Worm (Caenorhabditis elegans) whole organism, L3 larva: ENCODE results near the gene F22B5.4.

ENCODE experiments used
- R02D3.7 ChIP-seq: fragments of 150-350 bp; optimal IDR thresholded peaks from 2 replicates; lab custom pipeline; 2014; ENCODE audit warnings: missing biosample characterization, missing genetic modification characterization
- ZK546.5 ChIP-seq: sonication (generic microtip); optimal IDR thresholded peaks from 2 replicates; lab custom pipeline; 2017; ENCODE audit warnings: missing biosample characterization, missing genetic modification characterization
- aly-2 ChIP-seq: fragments of 150-350 bp; optimal IDR thresholded peaks from 2 replicates; lab custom pipeline; 2014; ENCODE audit warnings: missing biosample characterization, missing genetic modification characterization
- ama-1 ChIP-seq: fragments of 150-350 bp; optimal IDR thresholded peaks from 2 replicates; lab custom pipeline; 2018
- ceh-16 ChIP-seq: sonication (generic microtip); optimal IDR thresholded peaks from 2 replicates; lab custom pipeline; 2017; ENCODE audit warnings: missing biosample characterization, missing genetic modification characterization
- ceh-28 ChIP-seq: fragments of 150-350 bp; optimal IDR thresholded peaks from 2 replicates; lab custom pipeline; 2014; ENCODE audit warnings: missing biosample characterization, missing genetic modification reagents, missing genetic modification characterization
- egl-5 ChIP-seq: fragments of 150-350 bp; optimal IDR thresholded peaks from 2 replicates; lab custom pipeline; 2017; ENCODE audit warnings: missing biosample characterization, missing genetic modification reagents, missing genetic modification characterization, inconsistent platforms
- elt-1 ChIP-seq: fragments of 150-350 bp; optimal IDR thresholded peaks from 2 replicates; lab custom pipeline; 2014; ENCODE audit warnings: missing biosample characterization, missing genetic modification characterization
- elt-2 ChIP-seq: sonication (generic microtip); optimal IDR thresholded peaks from 2 replicates; lab custom pipeline; 2016; ENCODE audit warnings: missing genetic modification reagents, mild to moderate bottlenecking, missing genetic modification characterization, missing compliant biosample characterization
- elt-3 ChIP-seq, 3 experiments: fragments of 150-350 bp in 1 of 3; sonication (generic microtip) in 2 of 3; optimal IDR thresholded peaks; 2 replicates in 2 of 3; 4 replicates in 1 of 3; lab custom pipeline; 2014 to 2017; ENCODE audit warnings: missing biosample characterization in 3 of 3, missing genetic modification characterization in 3 of 3
- eor-1 ChIP-seq, 2 experiments: fragments of 150-350 bp; optimal IDR thresholded peaks; 2 replicates each; lab custom pipeline; 2014 to 2018; ENCODE audit warnings: missing biosample characterization in 2 of 2, missing genetic modification characterization in 2 of 2
- fkh-10 ChIP-seq: sonication (generic microtip); optimal IDR thresholded peaks from 2 replicates; lab custom pipeline; 2017; ENCODE audit warnings: missing biosample characterization, missing genetic modification reagents, missing genetic modification characterization
- fkh-2 ChIP-seq: fragments of 150-350 bp; optimal IDR thresholded peaks from 2 replicates; lab custom pipeline; 2014; ENCODE audit warnings: missing biosample characterization, missing genetic modification reagents, missing genetic modification characterization
- fos-1 ChIP-seq: fragments of 150-350 bp; optimal IDR thresholded peaks from 2 replicates; lab custom pipeline; 2014; ENCODE audit warnings: missing biosample characterization, missing genetic modification characterization
- hmg-11 ChIP-seq: sonication (generic microtip); optimal IDR thresholded peaks from 2 replicates; lab custom pipeline; 2016; ENCODE audit warnings: missing genetic modification characterization, missing compliant biosample characterization
- jun-1 ChIP-seq: fragments of 150-350 bp; optimal IDR thresholded peaks from 2 replicates; lab custom pipeline; 2014; ENCODE audit warnings: missing biosample characterization, missing genetic modification reagents, missing genetic modification characterization
- lin-39 ChIP-seq: fragments of 150-350 bp; optimal IDR thresholded peaks from 2 replicates; lab custom pipeline; 2018; ENCODE audit warnings: missing biosample characterization, missing genetic modification reagents, missing genetic modification characterization
- lsy-12 ChIP-seq: sonication (generic microtip); optimal IDR thresholded peaks from 2 replicates; lab custom pipeline; 2016; ENCODE audit warnings: mild to moderate bottlenecking, missing genetic modification characterization, missing compliant biosample characterization
- mdl-1 ChIP-seq: fragments of 150-350 bp; optimal IDR thresholded peaks from 2 replicates; lab custom pipeline; 2014; ENCODE audit warnings: missing biosample characterization, missing genetic modification characterization
- mml-1 ChIP-seq: fragments of 150-350 bp; sonication (generic microtip); optimal IDR thresholded peaks from 3 replicates; lab custom pipeline; 2014; ENCODE audit warnings: missing biosample characterization, missing genetic modification characterization
- nfya-1 ChIP-seq: sonication (generic microtip); optimal IDR thresholded peaks from 2 replicates; lab custom pipeline; 2017; ENCODE audit warnings: missing genetic modification characterization, mild to moderate bottlenecking, missing compliant biosample characterization, antibody characterized with exemption, moderate library complexity; ENCODE audit not compliant: insufficient read depth
- nhr-12 ChIP-seq: fragments of 150-350 bp; optimal IDR thresholded peaks from 2 replicates; lab custom pipeline; 2014; ENCODE audit warnings: missing biosample characterization, missing genetic modification characterization
- nhr-23 ChIP-seq: fragments of 150-350 bp; optimal IDR thresholded peaks from 2 replicates; lab custom pipeline; 2014; ENCODE audit warnings: missing biosample characterization, missing genetic modification reagents, missing genetic modification characterization
- nhr-25 ChIP-seq: sonication (generic microtip); optimal IDR thresholded peaks from 2 replicates; lab custom pipeline; 2017; ENCODE audit warnings: missing biosample characterization, missing genetic modification characterization
- nhr-28 ChIP-seq: fragments of 150-350 bp; optimal IDR thresholded peaks from 2 replicates; lab custom pipeline; 2014; ENCODE audit warnings: missing biosample characterization, missing genetic modification characterization
- nhr-43 ChIP-seq: sonication (generic microtip); optimal IDR thresholded peaks from 2 replicates; lab custom pipeline; 2016; ENCODE audit warnings: mild to moderate bottlenecking, missing genetic modification characterization, missing compliant biosample characterization; ENCODE audit not compliant: poor library complexity, severe bottlenecking
- nhr-67 ChIP-seq: fragments of 150-350 bp; optimal IDR thresholded peaks from 2 replicates; lab custom pipeline; 2014; ENCODE audit warnings: missing biosample characterization, missing genetic modification characterization
- nhr-76 ChIP-seq: fragments of 150-350 bp; sonication (generic microtip); optimal IDR thresholded peaks from 5 replicates; lab custom pipeline; 2014; ENCODE audit warnings: missing biosample characterization, missing genetic modification characterization
- nhr-77 ChIP-seq: fragments of 150-350 bp; optimal IDR thresholded peaks from 2 replicates; lab custom pipeline; 2014; ENCODE audit warnings: missing biosample characterization, missing genetic modification characterization
- pha-4 ChIP-seq: fragments of 150-350 bp; optimal IDR thresholded peaks from 2 replicates; lab custom pipeline; 2014; ENCODE audit warnings: missing biosample characterization, missing genetic modification reagents, missing genetic modification characterization
- pqm-1 ChIP-seq: fragments of 150-350 bp; optimal IDR thresholded peaks from 2 replicates; lab custom pipeline; 2017; ENCODE audit warnings: missing biosample characterization, missing genetic modification characterization, inconsistent platforms
- skn-1 ChIP-seq: fragments of 150-350 bp; optimal IDR thresholded peaks from 2 replicates; lab custom pipeline; 2014; ENCODE audit warnings: missing biosample characterization, missing genetic modification characterization
- tbx-2 ChIP-seq: sonication (generic microtip); optimal IDR thresholded peaks from 2 replicates; lab custom pipeline; 2016; ENCODE audit warnings: mild to moderate bottlenecking, missing genetic modification characterization, missing compliant biosample characterization
- unc-39 ChIP-seq: sonication (generic microtip); optimal IDR thresholded peaks from 4 replicates; lab custom pipeline; 2017; ENCODE audit warnings: missing biosample characterization, missing genetic modification characterization
- zag-1 ChIP-seq: fragments of 150-350 bp; optimal IDR thresholded peaks from 2 replicates; lab custom pipeline; 2014; ENCODE audit warnings: missing biosample characterization, missing genetic modification characterization
- ztf-11 ChIP-seq: fragments of 150-350 bp; optimal IDR thresholded peaks from 2 replicates; lab custom pipeline; 2014; ENCODE audit warnings: missing biosample characterization, missing genetic modification characterization

F22B5.4 gene

DNA sequence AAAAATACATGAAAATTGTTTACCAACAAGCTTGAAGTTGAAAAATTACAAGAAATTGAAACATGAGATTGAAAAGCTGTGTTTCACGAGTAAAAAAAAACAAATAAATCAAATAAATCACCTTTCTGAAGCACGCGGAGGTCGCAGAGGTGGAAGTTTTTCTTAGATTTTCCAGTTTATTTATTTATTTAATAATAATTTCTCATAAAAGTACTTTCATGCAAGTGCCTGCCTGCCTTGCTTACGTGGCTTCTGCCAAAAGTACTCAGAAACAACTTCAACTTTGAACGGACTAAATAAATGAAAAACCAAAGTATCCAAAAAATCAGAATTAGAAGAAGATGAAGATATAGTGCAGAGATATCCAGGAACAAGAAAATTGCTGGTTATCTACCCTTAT is 17.6 kb upstream of the F22B5.4 start, which contains the start of gene acp-2:
acp-2 (minus strand) TSS at position 101 of the 400 bp plus-strand sequence.
- TF ChIP-seq nhr-76 (tag; lab: Kevin White, UChicago) (no peak), nfya-1 (tag; lab: Kevin White, UChicago) (no peak), ztf-11 (no peak), unc-39 (tag; lab: Kevin White, UChicago) (no peak), ZK546.5 (tag; lab: Kevin White, UChicago) (no peak), nhr-23 (no peak), nhr-28 (tag; lab: Kevin White, UChicago) (no peak)

DNA sequence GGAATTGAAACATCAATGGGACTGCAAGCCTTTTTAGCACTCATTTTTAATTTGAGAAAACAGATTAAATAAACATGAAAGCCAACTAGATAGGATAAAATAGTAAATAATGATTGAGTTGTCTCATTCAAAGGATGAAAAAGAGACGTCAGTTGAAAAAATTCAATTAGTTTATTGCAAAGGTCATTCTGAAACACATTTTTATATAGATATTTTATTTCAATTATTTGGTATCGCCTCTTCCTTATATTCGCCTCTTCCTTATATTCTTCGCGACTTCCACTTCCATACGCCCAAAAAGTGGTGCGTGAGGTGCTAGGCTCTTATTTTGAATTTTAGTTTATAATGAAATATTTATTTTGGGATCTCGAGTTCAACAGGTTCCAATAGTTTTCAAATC is 14.5 kb upstream of the F22B5.4 start, which contains the start of gene acp-4:
acp-4 (minus strand) TSS at position 101 of the 400 bp plus-strand sequence.
- TF ChIP-seq fkh-10 (GFP tag; lab: Kevin White, UChicago) (no peak), ZK546.5 (tag; lab: Kevin White, UChicago) (no peak), fos-1 (tag; lab: Kevin White, UChicago) (no peak)

DNA sequence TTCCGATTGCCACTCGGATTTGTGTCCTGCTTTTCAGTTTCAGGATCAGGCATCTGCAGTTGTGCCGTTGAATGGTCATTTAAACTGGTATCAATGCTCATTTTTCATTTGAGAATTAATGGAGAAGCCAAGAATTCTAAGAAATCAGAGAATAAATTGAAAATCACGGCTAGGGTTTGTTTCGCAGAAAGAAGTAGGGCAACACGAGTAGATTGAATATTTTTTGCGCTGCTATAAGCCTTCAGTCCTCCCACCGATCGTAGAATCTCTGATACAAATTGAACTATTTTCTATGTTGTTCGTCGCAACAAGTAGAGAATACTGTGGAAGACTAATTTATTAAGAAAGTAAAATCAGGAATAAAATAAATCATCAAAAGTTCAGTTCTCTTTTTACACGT is 12.5 kb upstream of the F22B5.4 start, which contains the start of gene acp-3:
acp-3 (minus strand) TSS at position 101 of the 400 bp plus-strand sequence.
- TF ChIP-seq pha-4 (tag; lab: Kevin White, UChicago), result no peak
- TF ChIP-seq mml-1 (tag; lab: Kevin White, UChicago), result no peak
- TF ChIP-seq pqm-1 (tag; lab: Kevin White, UChicago), result no peak
- TF ChIP-seq egl-5 (tag; lab: Kevin White, UChicago), result no peak
- TF ChIP-seq nhr-12 (tag; lab: Kevin White, UChicago), result no peak
- no peak for TF ChIP-seq elt-2 (tag; lab: Kevin White, UChicago)
- no peak for TF ChIP-seq hmg-11 (tag; lab: Kevin White, UChicago)
- TF ChIP-seq jun-1 (tag; lab: Kevin White, UChicago), result no peak
- no peak for TF ChIP-seq nhr-77
- TF ChIP-seq zag-1, result no peak
- TF ChIP-seq ZK546.5 (tag; lab: Kevin White, UChicago), result no peak
- no peak for TF ChIP-seq skn-1 (tag; lab: Kevin White, UChicago)

DNA sequence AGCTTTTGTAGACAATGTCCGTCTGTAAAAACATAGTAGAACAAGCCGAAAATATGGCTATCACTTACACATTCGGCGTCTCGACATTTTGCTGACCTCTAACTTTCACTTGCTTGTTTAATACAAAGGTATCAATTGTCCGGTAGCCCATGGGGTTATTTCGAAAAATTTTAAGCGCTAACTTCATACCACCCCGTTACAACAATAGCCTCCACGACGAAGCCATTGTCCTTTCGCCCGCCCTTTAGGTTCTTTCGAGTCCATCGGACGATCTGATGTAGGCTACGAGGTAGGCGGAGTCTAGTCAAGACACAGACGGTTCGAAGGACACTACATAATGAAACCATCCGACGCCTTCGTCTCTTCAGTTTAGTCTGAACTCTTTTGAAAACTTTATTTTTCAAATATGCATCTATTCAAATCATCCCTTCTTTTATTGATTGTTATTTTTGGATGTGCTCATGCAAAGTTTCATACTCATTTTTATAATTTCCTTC is 10.7 kb upstream of the F22B5.4 start, which contains the start of gene lips-10:
lips-10 (plus strand) TSS at position 378 of the 497 bp plus-strand sequence.
- TF ChIP-seq nhr-25 (tag; lab: Kevin White, UChicago) (peak; percentile 80), lin-39 (tag; lab: Kevin White, UChicago) (no peak), elt-2 (tag; lab: Kevin White, UChicago) (no peak), mdl-1 (tag; lab: Kevin White, UChicago) (no peak), R02D3.7 (tag; lab: Kevin White, UChicago) (no peak), fos-1 (tag; lab: Kevin White, UChicago) (no peak), fkh-2 (tag; lab: Kevin White, UChicago) (no peak), nhr-67 (no peak), elt-1 (no peak), nhr-77 (no peak), ceh-28 (tag; lab: Kevin White, UChicago) (no peak), aly-2 (tag; lab: Kevin White, UChicago) (no peak), ama-1 (lab: Kevin White, UChicago) (no peak), nhr-23 (peak; percentile 21), ceh-16 (tag; lab: Kevin White, UChicago) (no peak), tbx-2 (tag; lab: Kevin White, UChicago) (no peak), eor-1 (tag; optimal IDR thresholded peaks at IDR 0.05; lab: Kevin White, UChicago) (no peak)
- TF ChIP-seq, all 47 proteins: peak for 2

DNA sequence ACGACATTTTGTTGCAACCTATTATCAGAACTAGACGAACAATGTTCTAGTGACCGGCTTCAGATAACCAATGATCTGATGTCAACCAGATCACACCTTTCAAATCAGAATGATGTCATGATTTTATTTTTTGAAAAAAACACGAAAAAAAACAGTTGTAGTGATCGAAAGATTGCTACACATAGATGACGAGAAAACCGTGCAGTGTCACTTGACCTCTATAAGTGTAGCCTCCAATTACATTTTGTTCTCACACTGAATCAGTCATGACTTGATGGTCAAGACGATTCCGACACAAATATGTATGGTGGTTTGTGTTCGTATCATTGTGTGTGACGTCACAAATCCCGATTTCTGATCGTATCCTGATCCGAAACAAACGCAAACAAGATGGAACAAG is 9.4 kb upstream of the F22B5.4 start:
- TF ChIP-seq elt-3 (tag; optimal IDR thresholded peaks at IDR 0.05; lab: Kevin White, UChicago) (peak in 1 of 3 experiments; percentile 41), nhr-23 (peak; percentile 50), fkh-2 (tag; lab: Kevin White, UChicago) (no peak), nhr-25 (tag; lab: Kevin White, UChicago) (peak; percentile 74), lsy-12 (tag; lab: Kevin White, UChicago) (no peak), nhr-28 (tag; lab: Kevin White, UChicago) (no peak), nfya-1 (tag; lab: Kevin White, UChicago) (no peak), nhr-43 (tag; lab: Kevin White, UChicago) (peak; percentile 51), elt-1 (no peak)
